Fruit fly (Drosophila melanogaster) whole organism, adult: ENCODE results near the gene Tsp66E.

Experiments
- CG11617 ChIP-seq: fragments of 200-800 bp; sonication (Bioruptor generic); optimal IDR thresholded peaks from 2 replicates; lab custom pipeline; 2017; ENCODE audit warnings: mild to moderate bottlenecking, missing biosample characterization, missing genetic modification reagents, missing genetic modification characterization
- CG12768 ChIP-seq: fragments of 200-800 bp; sonication (Bioruptor generic); optimal IDR thresholded peaks from 2 replicates; lab custom pipeline; 2017; ENCODE audit warnings: missing biosample characterization, missing genetic modification characterization, mild to moderate bottlenecking, moderate library complexity, missing genetic modification reagents
- ovo ChIP-seq: fragments of 200-800 bp; sonication (Bioruptor generic); optimal IDR thresholded peaks from 2 replicates; lab custom pipeline; 2016; ENCODE audit warnings: missing biosample characterization, missing genetic modification characterization
- tj ChIP-seq: fragments of 200-800 bp; sonication (Bioruptor generic); optimal IDR thresholded peaks from 3 replicates; lab custom pipeline; 2017; ENCODE audit warnings: missing biosample characterization, mild to moderate bottlenecking, missing genetic modification characterization, moderate library complexity

dm6 chr3L:8881778-8882366 is 30.4 kb upstream of the Tsp66E start:
- TF ChIP-seq tj (GFP tag; lab: Kevin White, UChicago) (no peak), ovo (GFP tag; lab: Kevin White, UChicago) (no peak), CG12768 (GFP tag; lab: Kevin White, UChicago) (no peak), CG11617 (GFP tag; lab: Kevin White, UChicago) (no peak)
